Fruit fly (Drosophila melanogaster) whole organism, prepupa: ENCODE data around the gene CG11562.

Experiments used
- CG11762 ChIP-seq: fragments of 200-800 bp; sonication (Bioruptor generic); optimal IDR thresholded peaks from 3 replicates; lab custom pipeline; 2016; ENCODE audit warnings: missing biosample characterization, missing genetic modification characterization; ENCODE audit not compliant: insufficient read depth
- CG11902 ChIP-seq: fragments of 200-800 bp; sonication (Bioruptor generic); optimal IDR thresholded peaks from 3 replicates; lab custom pipeline; 2016; ENCODE audit warnings: missing biosample characterization, missing genetic modification characterization
- CG3919 ChIP-seq: fragments of 200-800 bp; sonication (Bioruptor generic); optimal IDR thresholded peaks from 3 replicates; lab custom pipeline; 2016; ENCODE audit warnings: missing biosample characterization, missing genetic modification characterization
- CG6792 ChIP-seq: fragments of 200-800 bp; sonication (Bioruptor generic); optimal IDR thresholded peaks from 3 replicates; lab custom pipeline; 2016; ENCODE audit warnings: missing biosample characterization, missing genetic modification characterization
- CG7368 ChIP-seq: fragments of 200-800 bp; sonication (Bioruptor generic); optimal IDR thresholded peaks from 3 replicates; lab custom pipeline; 2016; ENCODE audit warnings: missing biosample characterization, missing genetic modification characterization
- CG8119 ChIP-seq: fragments of 200-800 bp; sonication (Bioruptor generic); IDR thresholded peaks from 3 replicates; pipeline ENCODE4 v1.3.6; 2022; ENCODE audit warnings: missing biosample characterization, missing genetic modification characterization
- CG9139 ChIP-seq: fragments of 200-800 bp; sonication (Bioruptor generic); optimal IDR thresholded peaks from 3 replicates; lab custom pipeline; 2017; ENCODE audit warnings: missing biosample characterization, mild to moderate bottlenecking, missing genetic modification characterization
- Ets96B ChIP-seq: fragments of 200-800 bp; optimal IDR thresholded peaks from 2 replicates; lab custom pipeline; 2019; ENCODE audit warnings: missing biosample characterization, mild to moderate bottlenecking, missing genetic modification characterization, moderate library complexity
- OdsH ChIP-seq: fragments of 200-800 bp; sonication (Bioruptor generic); optimal IDR thresholded peaks from 3 replicates; lab custom pipeline; 2016; ENCODE audit warnings: missing biosample characterization, missing genetic modification characterization
- Sox14 ChIP-seq: fragments of 200-800 bp; sonication (Bioruptor generic); optimal IDR thresholded peaks from 3 replicates; lab custom pipeline; 2016; ENCODE audit warnings: missing biosample characterization, missing genetic modification characterization
- acj6 ChIP-seq: fragments of 200-800 bp; sonication (Bioruptor generic); optimal IDR thresholded peaks from 3 replicates; lab custom pipeline; 2016; ENCODE audit warnings: missing biosample characterization, missing genetic modification characterization
- fkh ChIP-seq: fragments of 200-800 bp; sonication (Bioruptor generic); optimal IDR thresholded peaks from 3 replicates; lab custom pipeline; 2017; ENCODE audit warnings: missing biosample characterization, mild to moderate bottlenecking, missing genetic modification characterization, moderate library complexity
- spab ChIP-seq: fragments of 200-800 bp; sonication (Bioruptor generic); optimal IDR thresholded peaks from 2 replicates; lab custom pipeline; 2017; ENCODE audit warnings: missing biosample characterization, mild to moderate bottlenecking, missing genetic modification characterization, missing genetic modification reagents

DNA sequence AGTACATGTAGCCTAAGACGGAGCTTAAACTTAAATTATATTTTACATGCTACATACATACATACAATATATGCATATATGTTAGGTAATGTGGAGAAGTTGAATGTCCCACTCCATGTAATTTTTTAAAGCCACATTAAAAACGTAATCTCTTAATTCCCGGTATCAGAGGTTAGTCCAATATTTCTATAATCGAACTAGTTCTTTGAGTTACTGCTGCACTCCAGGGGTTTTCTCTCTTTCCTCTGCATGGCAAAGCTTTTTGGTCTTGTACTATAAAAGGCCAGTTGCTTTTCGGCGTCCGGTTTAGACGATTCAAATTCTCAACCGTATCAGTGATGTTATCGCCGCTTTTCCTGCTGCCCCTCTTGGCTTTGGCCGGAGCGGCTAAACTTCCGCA is 29.6 kb downstream of the CG11562 start, which contains the start of gene CG33127:
- TF ChIP-seq Ets96B (no peak), CG9139 (GFP tag; lab: Kevin White, UChicago) (no peak), Sox14 (no peak), CG7368 (GFP tag; lab: Kevin White, UChicago) (no peak), spab (GFP tag; lab: Kevin White, UChicago) (no peak), acj6 (no peak), OdsH (GFP tag; lab: Kevin White, UChicago) (no peak), CG8119 (GFP tag; lab: Robert Waterston, UW) (no peak), CG11902 (GFP tag; lab: Kevin White, UChicago) (no peak), CG3919 (GFP tag; lab: Kevin White, UChicago) (no peak), CG6792 (GFP tag; lab: Kevin White, UChicago) (no peak), fkh (GFP tag; lab: Kevin White, UChicago) (no peak), CG11762 (no peak)
